Worm (Caenorhabditis elegans): ENCODE results near the gene gtl-2.

gtl-2 gene

ce11 chrIV:11284102-11284531 lies 10.9 kb downstream of the gtl-2 start (continued):
- TF ChIP-seq ZK337.2 (GFP tag; IDR thresholded peaks at IDR 0.05) (no peak), lin-1 (GFP tag; IDR thresholded peaks at IDR 0.05) (peak; percentile 92), aha-1 (tag) (peak; percentile 71), pha-4 (GFP tag; IDR thresholded peaks at IDR 0.05) (peak; percentile 72), pha-4 (tag; optimal IDR thresholded peaks at IDR 0.05) (peak; percentile 71), spr-3 (GFP tag; optimal IDR thresholded peaks at IDR 0.05) (no peak), nhr-42 (GFP tag; IDR thresholded peaks at IDR 0.05) (no peak), duxl-1 (tag; optimal IDR thresholded peaks at IDR 0.05; ENCODE audit: poor library complexity) (no peak), php-3 (GFP tag; IDR thresholded peaks at IDR 0.05) (peak; percentile 81), daf-19 (GFP tag; conservative IDR thresholded peaks at IDR 0.05) (no peak), zip-11 (GFP tag; IDR thresholded peaks at IDR 0.05) (no peak), saeg-2 (GFP tag; IDR thresholded peaks at IDR 0.05) (0 out of 2 replicates have a peak, but pooled peaks have one; percentile 29), ctbp-1 (GFP tag; IDR thresholded peaks at IDR 0.05) (no peak), jun-1 (tag; optimal IDR thresholded peaks at IDR 0.05) (peak; percentile 25), ceh-32 (tag; optimal IDR thresholded peaks at IDR 0.05; ENCODE audit: poor library complexity) (no peak), dmd-9 (GFP tag; IDR thresholded peaks at IDR 0.05) (no peak), tra-1 (GFP tag; IDR thresholded peaks at IDR 0.05) (peak; percentile 85), nhr-111 (GFP tag; optimal IDR thresholded peaks at IDR 0.05) (no peak), dpl-1 (GFP tag; optimal IDR thresholded peaks at IDR 0.05) (no peak), F26F4.8 (GFP tag; conservative IDR thresholded peaks at IDR 0.05) (no peak), nhr-10 (tag; optimal IDR thresholded peaks at IDR 0.05) (peak; percentile 39), F49E8.2 (tag; optimal IDR thresholded peaks at IDR 0.05; ENCODE audit: borderline replicate concordance) (no peak), skn-1 (tag; optimal IDR thresholded peaks at IDR 0.05) (no peak), ceh-62 (tag; optimal IDR thresholded peaks at IDR 0.05) (no peak), fkh-10 (GFP tag; optimal IDR thresholded peaks at IDR 0.05) (no peak), Y105C5A.15 (GFP tag; IDR thresholded peaks at IDR 0.05) (no peak), T26A8.4 (GFP tag; IDR thresholded peaks at IDR 0.05) (no peak), mxl-2 (GFP tag; conservative IDR thresholded peaks at IDR 0.05) (0 out of 2 replicates have a peak, but pooled peaks have one; percentile 3), hlh-11 (tag; optimal IDR thresholded peaks at IDR 0.05) (peak; percentile 94), lim-7 (GFP tag; IDR thresholded peaks at IDR 0.05) (no peak), ces-1 (GFP tag; optimal IDR thresholded peaks at IDR 0.05) (no peak), aly-2 (tag; optimal IDR thresholded peaks at IDR 0.05) (no peak), mdl-1 (tag; optimal IDR thresholded peaks at IDR 0.05) (peak in 1 of 2 experiments; percentile 58)

- TF ChIP-seq hlh-11 (tag; optimal IDR thresholded peaks at IDR 0.05) (no peak), unc-62 (GFP tag; optimal IDR thresholded peaks at IDR 0.05 in 1 of 2) (peak in 1 of 2 experiments; percentile 54), unc-62 (tag; optimal IDR thresholded peaks at IDR 0.05) (no peak), zfp-3 (GFP tag; conservative IDR thresholded peaks at IDR 0.05) (no peak), dve-1 (tag; optimal IDR thresholded peaks at IDR 0.05; ENCODE audit: insufficient read depth) (peak; percentile 47)
These were observed 12.0 kb downstream of the gtl-2 start for ce11 chrIV:11285239-11285638.

- TF ChIP-seq nhr-111 (GFP tag; optimal IDR thresholded peaks at IDR 0.05) = no peak
- no peak for TF ChIP-seq daf-16 (GFP tag; optimal IDR thresholded peaks at IDR 0.05)
- peak; percentile 59 for TF ChIP-seq daf-16 (tag; optimal IDR thresholded peaks at IDR 0.05)
- TF ChIP-seq dve-1 (tag; optimal IDR thresholded peaks at IDR 0.05; ENCODE audit: insufficient read depth) = peak; percentile 49
These were observed 12.9 kb downstream of the gtl-2 start for ce11 chrIV:11286112-11286511.
